Worm (Caenorhabditis elegans) whole organism, L3 larva: ENCODE results near the gene C30F2.5.

Experiments used
- aly-2 ChIP-seq: fragments of 150-350 bp; optimal IDR thresholded peaks from 2 replicates; lab custom pipeline; 2014; ENCODE audit warnings: missing biosample characterization, missing genetic modification characterization
- ama-1 ChIP-seq: fragments of 150-350 bp; optimal IDR thresholded peaks from 2 replicates; lab custom pipeline; 2018
- daf-12 ChIP-seq: fragments of 150-350 bp; optimal IDR thresholded peaks from 2 replicates; lab custom pipeline; 2014; ENCODE audit warnings: missing biosample characterization, missing genetic modification reagents, missing genetic modification characterization
- lin-39 ChIP-seq: fragments of 150-350 bp; optimal IDR thresholded peaks from 2 replicates; lab custom pipeline; 2018; ENCODE audit warnings: missing biosample characterization, missing genetic modification reagents, missing genetic modification characterization
- mml-1 ChIP-seq: fragments of 150-350 bp; sonication (generic microtip); optimal IDR thresholded peaks from 3 replicates; lab custom pipeline; 2014; ENCODE audit warnings: missing biosample characterization, missing genetic modification characterization
- nhr-11 ChIP-seq: fragments of 150-350 bp; optimal IDR thresholded peaks from 2 replicates; lab custom pipeline; 2014; ENCODE audit warnings: missing biosample characterization, missing genetic modification characterization
- nhr-237 ChIP-seq: fragments of 150-350 bp; optimal IDR thresholded peaks from 2 replicates; lab custom pipeline; 2014; ENCODE audit warnings: missing biosample characterization, missing genetic modification characterization
- nhr-28 ChIP-seq: fragments of 150-350 bp; optimal IDR thresholded peaks from 2 replicates; lab custom pipeline; 2014; ENCODE audit warnings: missing biosample characterization, missing genetic modification characterization
- nhr-67 ChIP-seq: fragments of 150-350 bp; optimal IDR thresholded peaks from 2 replicates; lab custom pipeline; 2014; ENCODE audit warnings: missing biosample characterization, missing genetic modification characterization
- sea-2 ChIP-seq: fragments of 150-350 bp; sonication (generic microtip); optimal IDR thresholded peaks from 4 replicates; lab custom pipeline; 2014; ENCODE audit warnings: missing biosample characterization, missing genetic modification reagents, missing genetic modification characterization
- skn-1 ChIP-seq: fragments of 150-350 bp; optimal IDR thresholded peaks from 2 replicates; lab custom pipeline; 2014; ENCODE audit warnings: missing biosample characterization, missing genetic modification characterization
- zag-1 ChIP-seq: fragments of 150-350 bp; optimal IDR thresholded peaks from 2 replicates; lab custom pipeline; 2014; ENCODE audit warnings: missing biosample characterization, missing genetic modification characterization
- ztf-11 ChIP-seq: fragments of 150-350 bp; optimal IDR thresholded peaks from 2 replicates; lab custom pipeline; 2014; ENCODE audit warnings: missing biosample characterization, missing genetic modification characterization

DNA sequence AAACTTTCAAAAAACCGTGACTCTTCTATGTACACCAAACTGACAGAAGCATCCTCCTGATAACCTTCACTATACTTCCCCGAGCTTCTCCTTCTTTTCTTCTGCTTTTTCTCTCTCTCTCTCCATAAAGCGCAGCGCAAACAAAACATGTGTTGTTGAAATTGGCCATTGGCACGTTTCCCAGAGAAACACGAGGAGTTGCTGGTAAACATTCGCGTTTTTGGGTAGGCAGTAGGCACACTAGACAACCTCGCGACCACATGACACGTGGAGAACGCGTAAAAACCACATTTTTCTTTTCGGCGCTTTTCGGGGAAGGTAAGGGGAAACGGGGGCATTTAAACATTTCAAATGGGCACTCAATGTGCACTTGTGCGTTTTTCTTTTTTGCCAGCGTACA lies 36.6 kb downstream of the C30F2.5 start:
- TF ChIP-seq ztf-11 (tag; lab: Kevin White, UChicago) (no peak), lin-39 (tag; lab: Kevin White, UChicago) (peak; percentile 55), nhr-11 (no peak), nhr-28 (no peak), nhr-67 (tag; lab: Kevin White, UChicago) (no peak), nhr-237 (tag; lab: Kevin White, UChicago) (no peak), zag-1 (tag; lab: Kevin White, UChicago) (no peak), sea-2 (GFP tag; lab: Kevin White, UChicago) (no peak), skn-1 (tag; lab: Kevin White, UChicago) (no peak), daf-12 (tag; lab: Kevin White, UChicago) (no peak), mml-1 (no peak), aly-2 (tag; lab: Kevin White, UChicago) (no peak), ama-1 (peak; percentile 47)
